Worm (Caenorhabditis elegans): ENCODE data around the gene ZK418.10.

DNA sequence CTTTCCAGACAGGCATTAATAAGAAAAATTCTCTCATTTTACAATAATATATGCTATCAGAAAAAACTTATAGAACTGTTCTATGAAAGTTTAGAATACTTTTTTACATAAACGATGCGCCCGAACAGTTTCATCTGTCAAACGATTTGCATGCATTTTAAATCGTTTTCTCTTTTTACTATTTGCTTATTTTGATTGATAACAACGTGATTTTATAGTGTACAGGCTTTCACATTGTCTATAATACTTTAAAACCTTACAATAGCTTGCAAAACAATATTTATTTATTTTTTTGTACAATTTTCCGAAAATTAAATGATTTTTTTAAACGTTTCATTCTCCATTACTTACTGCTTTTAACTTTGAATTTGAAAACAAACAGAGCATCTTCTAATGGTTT is 44.8 kb downstream of the ZK418.10 start, which contains the start of gene R01H2.7:
- no peak for TF ChIP-seq hlh-15 (tag; optimal IDR thresholded peaks at IDR 0.05)
- TF ChIP-seq sox-4 (tag; optimal IDR thresholded peaks at IDR 0.05) = no peak
- no peak for TF ChIP-seq ceh-48 (tag; optimal IDR thresholded peaks at IDR 0.05)
- TF ChIP-seq eyg-1 (tag; optimal IDR thresholded peaks at IDR 0.05) = no peak
- TF ChIP-seq K02D7.2 (tag; optimal IDR thresholded peaks at IDR 0.05) = no peak
- no peak for TF ChIP-seq dmd-4 (tag; optimal IDR thresholded peaks at IDR 0.05; ENCODE audit: borderline replicate concordance)
- TF ChIP-seq ref-2 (tag; optimal IDR thresholded peaks at IDR 0.05) = no peak
- TF ChIP-seq elt-2 (tag; optimal IDR thresholded peaks at IDR 0.05) = no peak
